Worm (Caenorhabditis elegans): ENCODE results near the gene chat-1.

- peak; percentile 4 for TF ChIP-seq dpl-1 (GFP tag; optimal IDR thresholded peaks at IDR 0.05)
- TF ChIP-seq egl-44 (GFP tag; IDR thresholded peaks at IDR 0.05) = peak; percentile 65; the same call in 1 of the 2 replicates
- no peak for TF ChIP-seq nfya-1 (tag; optimal IDR thresholded peaks at IDR 0.05; ENCODE audit: borderline replicate concordance, insufficient read depth)
- TF ChIP-seq pha-4 (tag; optimal IDR thresholded peaks at IDR 0.05) = no peak
These were observed 24.0 kb downstream of the chat-1 start for ce11 chrIV:4470885-4471772.

Measured in whole organism, young adult.